Fruit fly (Drosophila melanogaster): ENCODE results near the gene CG4364.

DNA sequence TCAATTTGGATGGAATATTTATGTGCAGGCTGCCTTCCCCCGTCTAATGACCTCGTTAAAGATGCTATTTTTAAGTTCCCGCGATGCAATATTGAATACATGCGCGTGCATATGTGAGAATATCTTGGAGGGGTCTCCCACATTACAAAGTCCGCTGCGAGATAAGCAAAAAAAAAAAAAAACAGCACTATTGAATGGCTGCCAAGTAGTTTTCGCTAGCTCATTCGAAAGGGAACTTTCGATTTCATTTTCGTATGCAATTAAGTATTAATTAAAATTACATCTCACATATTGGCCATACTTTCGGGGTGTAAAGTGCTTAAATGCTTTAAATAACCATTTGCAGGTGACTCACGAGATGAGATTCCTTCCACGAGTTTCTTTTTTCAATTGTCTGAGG lies 4.0 kb downstream of the CG4364 start:
- no peak for TF ChIP-seq Sp1 (GFP tag; optimal IDR thresholded peaks at IDR 0.05)
- TF ChIP-seq br (GFP tag; optimal IDR thresholded peaks at IDR 0.05), result no peak
- TF ChIP-seq pan (optimal IDR thresholded peaks at IDR 0.05), result no peak
- TF ChIP-seq OdsH (GFP tag; optimal IDR thresholded peaks at IDR 0.05), result no peak
- no peak for TF ChIP-seq CG9705 (GFP tag; optimal IDR thresholded peaks at IDR 0.05)
- TF ChIP-seq Abd-B (GFP tag; optimal IDR thresholded peaks at IDR 0.05), result no peak
- no peak for TF ChIP-seq GATAd (GFP tag; optimal IDR thresholded peaks at IDR 0.05)
